Worm (Caenorhabditis elegans): Measurements from ENCODE around the gene T11F9.10.

The T11F9.10 gene

ce11 chrV:11496283-11496682 lies 9.5 kb downstream of the T11F9.10 start, which contains the start of gene htrl-1:
Gene htrl-1, minus strand, starts transcription at chrV:11496383.
- TF ChIP-seq unc-86 (tag; optimal IDR thresholded peaks at IDR 0.05) (no peak), ztf-16 (tag; optimal IDR thresholded peaks at IDR 0.05) (no peak), unc-3 (GFP tag; conservative IDR thresholded peaks at IDR 0.05) (no peak), unc-3 (tag; optimal IDR thresholded peaks at IDR 0.05) (no peak), tbx-2 (tag; optimal IDR thresholded peaks at IDR 0.05) (no peak), hlh-8 (tag; optimal IDR thresholded peaks at IDR 0.05) (no peak), ama-1 (optimal IDR thresholded peaks at IDR 0.05) (no peak), C38D4.7 (GFP tag; optimal IDR thresholded peaks at IDR 0.05) (no peak), ceh-45 (GFP tag; IDR thresholded peaks at IDR 0.05) (no peak), ahr-1 (tag; optimal IDR thresholded peaks at IDR 0.05) (no peak), ceh-18 (tag; optimal IDR thresholded peaks at IDR 0.05) (no peak), C08G9.2 (tag; optimal IDR thresholded peaks at IDR 0.05) (no peak), madf-2 (tag; optimal IDR thresholded peaks at IDR 0.05) (no peak), fkh-10 (GFP tag; optimal IDR thresholded peaks at IDR 0.05) (no peak), hlh-13 (GFP tag; optimal IDR thresholded peaks at IDR 0.05) (no peak), ttx-3 (tag; optimal IDR thresholded peaks at IDR 0.05) (no peak), lin-11 (tag; optimal IDR thresholded peaks at IDR 0.05) (no peak), gmeb-2 (tag; optimal IDR thresholded peaks at IDR 0.05) (no peak), nhr-11 (tag; optimal IDR thresholded peaks at IDR 0.05) (no peak)

- no peak for TF ChIP-seq ceh-45 (GFP tag; IDR thresholded peaks at IDR 0.05)
- no peak for TF ChIP-seq ceh-48 (tag; optimal IDR thresholded peaks at IDR 0.05)
- no peak for TF ChIP-seq tbx-2 (tag; optimal IDR thresholded peaks at IDR 0.05)
- no peak for TF ChIP-seq ceh-22 (tag; optimal IDR thresholded peaks at IDR 0.05)
- no peak for TF ChIP-seq ets-4 (tag; optimal IDR thresholded peaks at IDR 0.05)
- TF ChIP-seq hlh-30 (tag; optimal IDR thresholded peaks at IDR 0.05; ENCODE audit: insufficient read depth) = no peak
- TF ChIP-seq dve-1 (tag; optimal IDR thresholded peaks at IDR 0.05) = no peak
- TF ChIP-seq pat-9 (tag; optimal IDR thresholded peaks at IDR 0.05) = no peak
- TF ChIP-seq syd-9 (tag; optimal IDR thresholded peaks at IDR 0.05) = no peak
- TF ChIP-seq pha-2 (tag; optimal IDR thresholded peaks at IDR 0.05) = no peak
- TF ChIP-seq ceh-24 (tag; optimal IDR thresholded peaks at IDR 0.05) = no peak
- no peak for TF ChIP-seq ceh-31 (tag; optimal IDR thresholded peaks at IDR 0.05)
- no peak for TF ChIP-seq fax-1 (tag; optimal IDR thresholded peaks at IDR 0.05)
Observed at ce11 chrV:11497475-11497874, 10.7 kb downstream of the T11F9.10 start.

- TF ChIP-seq ceh-31 (tag; optimal IDR thresholded peaks at IDR 0.05) = no peak
- no peak for TF ChIP-seq K02D7.2 (tag; optimal IDR thresholded peaks at IDR 0.05)
- no peak for TF ChIP-seq pat-9 (tag; optimal IDR thresholded peaks at IDR 0.05)
- no peak for TF ChIP-seq dve-1 (tag; optimal IDR thresholded peaks at IDR 0.05)
- TF ChIP-seq eyg-1 (tag; optimal IDR thresholded peaks at IDR 0.05) = no peak
- TF ChIP-seq ceh-34 (tag; optimal IDR thresholded peaks at IDR 0.05) = no peak
- TF ChIP-seq elt-2 (tag; optimal IDR thresholded peaks at IDR 0.05) = no peak
- no peak for TF ChIP-seq Y22D7AL.16 (tag; optimal IDR thresholded peaks at IDR 0.05)
- TF ChIP-seq pax-1 (tag; optimal IDR thresholded peaks at IDR 0.05) = no peak
- TF ChIP-seq ceh-24 (tag; optimal IDR thresholded peaks at IDR 0.05) = no peak
- TF ChIP-seq hlh-6 (tag; optimal IDR thresholded peaks at IDR 0.05) = no peak
- TF ChIP-seq T23F11.4 (GFP tag; optimal IDR thresholded peaks at IDR 0.05) = no peak
- no peak for TF ChIP-seq rnt-1 (tag; optimal IDR thresholded peaks at IDR 0.05)
- no peak for TF ChIP-seq tbx-2 (tag; optimal IDR thresholded peaks at IDR 0.05)
- TF ChIP-seq nhr-11 (tag; optimal IDR thresholded peaks at IDR 0.05) = no peak
- no peak for TF ChIP-seq pqm-1 (tag; optimal IDR thresholded peaks at IDR 0.05)
- no peak for TF ChIP-seq hlh-13 (GFP tag; optimal IDR thresholded peaks at IDR 0.05)
- no peak for TF ChIP-seq ttx-3 (tag; optimal IDR thresholded peaks at IDR 0.05)
- no peak for TF ChIP-seq odd-2 (tag; optimal IDR thresholded peaks at IDR 0.05)
- TF ChIP-seq ets-4 (tag; optimal IDR thresholded peaks at IDR 0.05) = no peak
Observed at ce11 chrV:11499786-11500185, 13.0 kb downstream of the T11F9.10 start.

Measured in whole organism, late embryonic.